Worm (Caenorhabditis elegans) whole organism, midembryonic: ENCODE data around the gene Y38A10A.2.

Experiments
- T22C8.4 ChIP-seq: fragments of 200-800 bp; sonication (Bioruptor generic); IDR thresholded peaks from 2 replicates; pipeline ENCODE4 v1.3.6; 2022; ENCODE audit warnings: missing genetic modification characterization, missing compliant biosample characterization
- cog-1 ChIP-seq: sonication (generic microtip); optimal IDR thresholded peaks from 2 replicates; lab custom pipeline; 2016; ENCODE audit warnings: missing genetic modification characterization, missing compliant biosample characterization
- flt-1 ChIP-seq: fragments of 200-800 bp; sonication (Bioruptor generic); IDR thresholded peaks from 2 replicates; pipeline ENCODE4 v1.3.6; 2022; ENCODE audit warnings: missing genetic modification characterization, missing compliant biosample characterization
- klf-2 ChIP-seq: fragments of 200-800 bp; sonication (Bioruptor generic); conservative IDR thresholded peaks from 2 replicates; pipeline ENCODE4 v1.3.6; 2022; ENCODE audit warnings: missing genetic modification reagents, missing genetic modification characterization, missing compliant biosample characterization
- med-1 ChIP-seq: sonication (generic microtip); optimal IDR thresholded peaks from 2 replicates; lab custom pipeline; 2017; ENCODE audit warnings: missing genetic modification characterization, mild to moderate bottlenecking, missing compliant biosample characterization, antibody characterized with exemption, missing genetic modification reagents; ENCODE audit not compliant: insufficient read depth
- ref-1 ChIP-seq: fragments of 200-800 bp; sonication (Bioruptor generic); conservative IDR thresholded peaks from 2 replicates; pipeline ENCODE4 v1.3.6; 2022; ENCODE audit warnings: missing genetic modification reagents, missing genetic modification characterization, missing compliant biosample characterization
- tab-1 ChIP-seq: fragments of 200-800 bp; sonication (Bioruptor generic); IDR thresholded peaks from 2 replicates; pipeline ENCODE4 v1.3.6; 2022; ENCODE audit warnings: missing genetic modification characterization, missing compliant biosample characterization
- ztf-23 ChIP-seq: fragments of 200-800 bp; sonication (Bioruptor generic); IDR thresholded peaks from 2 replicates; pipeline ENCODE4 v1.3.6; 2022; ENCODE audit warnings: missing genetic modification reagents, missing genetic modification characterization, missing compliant biosample characterization
- ztf-29 ChIP-seq: fragments of 200-800 bp; sonication (Bioruptor generic); IDR thresholded peaks from 2 replicates; pipeline ENCODE4 v1.3.6; 2022; ENCODE audit warnings: missing genetic modification reagents, missing genetic modification characterization, missing compliant biosample characterization

DNA sequence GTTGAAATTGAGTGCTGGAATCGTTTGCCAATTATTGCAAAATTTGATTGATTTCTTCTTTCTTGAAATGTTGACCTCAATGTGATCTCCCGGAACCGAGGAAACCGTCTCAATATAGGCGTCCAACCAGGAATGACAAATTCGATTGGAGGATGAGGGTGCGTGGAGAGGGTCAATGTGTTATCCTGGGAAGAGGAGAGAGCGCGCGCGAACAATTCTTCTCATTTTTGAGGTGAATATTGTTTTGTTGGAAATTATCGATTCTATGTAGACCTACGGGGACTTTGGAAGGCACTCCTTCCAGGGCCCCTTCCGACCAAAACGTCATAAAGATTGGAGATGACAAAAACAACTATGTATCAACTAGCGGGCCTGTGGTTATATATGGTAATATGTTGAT, 26.7 kb downstream of the Y38A10A.2 start:
- TF ChIP-seq klf-2 (no peak), flt-1 (GFP tag; lab: Robert Waterston, UW) (no peak), tab-1 (GFP tag; lab: Robert Waterston, UW) (no peak), ref-1 (GFP tag; lab: Robert Waterston, UW) (no peak), med-1 (GFP tag; lab: Kevin White, UChicago) (no peak), ztf-29 (GFP tag; lab: Robert Waterston, UW) (no peak), cog-1 (tag; lab: Kevin White, UChicago) (no peak), T22C8.4 (no peak), ztf-23 (no peak)
